Fruit fly (Drosophila melanogaster): Measurements from ENCODE around the gene CG7271.

DNA sequence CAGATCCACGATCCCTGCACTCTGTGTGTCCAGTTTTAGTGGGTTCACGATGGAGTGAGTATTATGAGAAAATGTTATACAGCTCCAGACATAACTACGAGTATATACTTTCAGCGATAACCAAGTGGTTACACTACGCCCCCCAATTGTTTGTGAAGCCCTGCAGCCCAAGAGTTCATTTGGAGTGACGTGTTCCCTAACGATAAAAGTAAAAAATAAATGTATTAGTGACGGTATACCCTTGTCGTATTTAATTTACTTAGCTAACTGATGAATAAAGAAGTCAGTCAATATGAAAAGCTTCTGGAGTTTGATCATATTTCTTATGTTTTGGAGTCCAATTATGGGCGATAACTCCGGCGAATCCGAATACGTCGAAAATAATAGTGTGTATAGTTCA, 18.6 kb downstream of the CG7271 start, which contains the start of gene CG18231:
- TF ChIP-seq h (optimal IDR thresholded peaks at IDR 0.05) (no peak), psq (optimal IDR thresholded peaks at IDR 0.05) (no peak), insv (optimal IDR thresholded peaks at IDR 0.05) (no peak), Sin3A (optimal IDR thresholded peaks at IDR 0.05) (no peak), Myc (optimal IDR thresholded peaks at IDR 0.05) (no peak)

Data from Kc167 (cell line).